Fruit fly (Drosophila melanogaster) whole organism, embryonic: ENCODE measurements around the gene ninaC.

ENCODE experiments used
- Blimp-1 ChIP-seq: fragments of 200-800 bp; sonication (Bioruptor generic); optimal IDR thresholded peaks from 3 replicates; lab custom pipeline; 2018; ENCODE audit warnings: missing biosample characterization, missing genetic modification characterization, mild to moderate bottlenecking, moderate library complexity, missing genetic modification reagents
- CG10462 ChIP-seq: fragments of 200-800 bp; sonication (Bioruptor generic); optimal IDR thresholded peaks from 2 replicates; lab custom pipeline; 2016; ENCODE audit warnings: missing biosample characterization, missing genetic modification characterization
- CG10543 ChIP-seq: fragments of 200-800 bp; sonication (Bioruptor generic); optimal IDR thresholded peaks from 3 replicates; lab custom pipeline; 2017; ENCODE audit warnings: missing biosample characterization, mild to moderate bottlenecking, missing genetic modification characterization, moderate library complexity
- CG11560 ChIP-seq: fragments of 200-800 bp; sonication (Bioruptor generic); IDR thresholded peaks from 3 replicates; pipeline ENCODE4 v1.3.6; 2022; ENCODE audit warnings: missing biosample characterization, missing genetic modification characterization
- CG12104 ChIP-seq: fragments of 200-800 bp; sonication (Bioruptor generic); optimal IDR thresholded peaks from 3 replicates; lab custom pipeline; 2016; ENCODE audit warnings: missing biosample characterization, missing genetic modification characterization
- CG12659 ChIP-seq: fragments of 200-800 bp; sonication (Bioruptor generic); optimal IDR thresholded peaks from 3 replicates; lab custom pipeline; 2017; ENCODE audit warnings: mild to moderate bottlenecking, missing biosample characterization, missing genetic modification reagents, missing genetic modification characterization
- CG13296 ChIP-seq: fragments of 200-800 bp; sonication (Bioruptor generic); optimal IDR thresholded peaks from 3 replicates; lab custom pipeline; 2018; ENCODE audit warnings: missing biosample characterization, mild to moderate bottlenecking, missing genetic modification characterization
- CG13894 ChIP-seq: fragments of 200-800 bp; sonication (Bioruptor generic); optimal IDR thresholded peaks from 3 replicates; lab custom pipeline; 2018; ENCODE audit warnings: missing biosample characterization, mild to moderate bottlenecking, missing genetic modification characterization, moderate library complexity
- CG15601 ChIP-seq: fragments of 200-800 bp; sonication (Bioruptor generic); optimal IDR thresholded peaks from 3 replicates; lab custom pipeline; 2019; ENCODE audit warnings: missing biosample characterization, mild to moderate bottlenecking, missing genetic modification characterization, moderate library complexity
- CG1602 ChIP-seq: fragments of 200-800 bp; sonication (Bioruptor generic); optimal IDR thresholded peaks from 3 replicates; lab custom pipeline; 2016; ENCODE audit warnings: missing biosample characterization, missing genetic modification characterization
- CG1647 ChIP-seq: fragments of 200-800 bp; sonication (Bioruptor generic); optimal IDR thresholded peaks from 3 replicates; lab custom pipeline; 2016; ENCODE audit warnings: missing biosample characterization, missing genetic modification characterization
- CG2129 ChIP-seq: fragments of 200-800 bp; sonication (Bioruptor generic); IDR thresholded peaks from 2 replicates; pipeline ENCODE4 v1.3.6; 2022; ENCODE audit warnings: missing biosample characterization, missing genetic modification characterization; ENCODE audit not compliant: partially characterized antibody
- CG2875 ChIP-seq: fragments of 200-800 bp; sonication (Bioruptor generic); optimal IDR thresholded peaks from 2 replicates; lab custom pipeline; 2017; ENCODE audit warnings: missing biosample characterization, mild to moderate bottlenecking, missing genetic modification characterization, missing genetic modification reagents
- CG2889 ChIP-seq: fragments of 200-800 bp; sonication (Bioruptor generic); IDR thresholded peaks from 3 replicates; pipeline ENCODE4 v1.3.6; 2022; ENCODE audit warnings: missing biosample characterization, missing genetic modification characterization
- CG3847 ChIP-seq: fragments of 200-800 bp; sonication (Bioruptor generic); IDR thresholded peaks from 2 replicates; pipeline ENCODE4 v1.3.6; 2022; ENCODE audit warnings: missing biosample characterization, missing genetic modification characterization
- CG4404 ChIP-seq: fragments of 200-800 bp; sonication (Bioruptor generic); IDR thresholded peaks from 2 replicates; pipeline ENCODE4 v1.3.6; 2022; ENCODE audit warnings: missing biosample characterization, missing genetic modification characterization
- CG4820 ChIP-seq: fragments of 200-800 bp; sonication (Bioruptor generic); optimal IDR thresholded peaks from 3 replicates; lab custom pipeline; 2016; ENCODE audit warnings: missing biosample characterization, missing genetic modification characterization
- CG8924 ChIP-seq: fragments of 200-800 bp; optimal IDR thresholded peaks from 3 replicates; lab custom pipeline; 2019; ENCODE audit warnings: missing biosample characterization, mild to moderate bottlenecking, missing genetic modification characterization, moderate library complexity
- CG9609 ChIP-seq: fragments of 200-800 bp; sonication (Bioruptor generic); optimal IDR thresholded peaks from 3 replicates; lab custom pipeline; 2016; ENCODE audit warnings: missing biosample characterization, missing genetic modification characterization
- Camta ChIP-seq: fragments of 200-800 bp; sonication (Bioruptor generic); optimal IDR thresholded peaks from 2 replicates; lab custom pipeline; 2016; ENCODE audit warnings: missing biosample characterization, missing genetic modification characterization
- Chrac-16 ChIP-seq: fragments of 200-800 bp; sonication (Bioruptor generic); optimal IDR thresholded peaks from 3 replicates; lab custom pipeline; 2016; ENCODE audit warnings: missing biosample characterization, missing genetic modification characterization
- D19A ChIP-seq: fragments of 200-800 bp; optimal IDR thresholded peaks from 3 replicates; lab custom pipeline; 2019; ENCODE audit warnings: missing biosample characterization, mild to moderate bottlenecking, missing genetic modification characterization, moderate library complexity
- Dbx ChIP-seq: fragments of 200-800 bp; sonication (Bioruptor generic); IDR thresholded peaks from 3 replicates; pipeline ENCODE4 v1.3.6; 2022; ENCODE audit warnings: missing biosample characterization, missing genetic modification characterization
- Doc2 ChIP-seq: fragments of 200-800 bp; sonication (Bioruptor generic); IDR thresholded peaks from 2 replicates; pipeline ENCODE4 v1.3.6; 2022; ENCODE audit warnings: missing biosample characterization, missing genetic modification characterization
- E2f2 ChIP-seq: fragments of 200-800 bp; sonication (Bioruptor generic); IDR thresholded peaks from 2 replicates; pipeline ENCODE4 v1.3.6; 2022; ENCODE audit warnings: missing biosample characterization, missing genetic modification characterization
- Hand ChIP-seq: fragments of 200-800 bp; sonication (Bioruptor generic); optimal IDR thresholded peaks from 2 replicates; lab custom pipeline; 2017; ENCODE audit warnings: mild to moderate bottlenecking, missing biosample characterization, missing genetic modification reagents, missing genetic modification characterization
- Sry-β ChIP-seq: fragments of 200-800 bp; sonication (Bioruptor generic); optimal IDR thresholded peaks from 2 replicates; lab custom pipeline; 2018; ENCODE audit warnings: missing biosample characterization, mild to moderate bottlenecking, missing genetic modification characterization, moderate library complexity
- ara ChIP-seq: fragments of 200-800 bp; sonication (Bioruptor generic); IDR thresholded peaks from 2 replicates; pipeline ENCODE4 v1.3.6; 2022; ENCODE audit warnings: missing biosample characterization, missing genetic modification characterization
- btn ChIP-seq: fragments of 200-800 bp; sonication (Bioruptor generic); optimal IDR thresholded peaks from 2 replicates; lab custom pipeline; 2016; ENCODE audit warnings: missing biosample characterization, missing genetic modification characterization
- ci ChIP-seq: fragments of 200-800 bp; sonication (Bioruptor generic); IDR thresholded peaks from 3 replicates; pipeline ENCODE4 v1.3.6; 2022; ENCODE audit warnings: missing biosample characterization, missing genetic modification characterization
- danr ChIP-seq: fragments of 200-800 bp; sonication (Bioruptor generic); IDR thresholded peaks from 2 replicates; pipeline ENCODE4 v1.3.6; 2022; ENCODE audit warnings: missing biosample characterization, missing genetic modification characterization
- dati ChIP-seq: fragments of 200-800 bp; sonication (Bioruptor generic); IDR thresholded peaks from 2 replicates; pipeline ENCODE4 v1.3.6; 2022; ENCODE audit warnings: missing biosample characterization, missing genetic modification characterization
- disco-r ChIP-seq: fragments of 200-800 bp; sonication (Bioruptor generic); optimal IDR thresholded peaks from 2 replicates; lab custom pipeline; 2016; ENCODE audit warnings: missing biosample characterization, missing genetic modification characterization
- dm ChIP-seq: fragments of 200-800 bp; sonication (Bioruptor generic); optimal IDR thresholded peaks from 3 replicates; lab custom pipeline; 2016; ENCODE audit warnings: missing biosample characterization, missing genetic modification characterization
- emc ChIP-seq: fragments of 200-800 bp; sonication (Bioruptor generic); optimal IDR thresholded peaks from 2 replicates; lab custom pipeline; 2016; ENCODE audit warnings: missing biosample characterization, missing genetic modification characterization
- fd102C ChIP-seq: fragments of 200-800 bp; sonication (Bioruptor generic); optimal IDR thresholded peaks from 2 replicates; lab custom pipeline; 2018; ENCODE audit warnings: missing biosample characterization, mild to moderate bottlenecking, missing genetic modification characterization, moderate library complexity
- hb ChIP-seq: fragments of 200-800 bp; sonication (Bioruptor generic); IDR thresholded peaks from 3 replicates; pipeline ENCODE4 v1.3.6; 2022; ENCODE audit warnings: missing biosample characterization, missing genetic modification characterization; ENCODE audit not compliant: partially characterized antibody
- jigr1 ChIP-seq: fragments of 200-800 bp; sonication (Bioruptor generic); IDR thresholded peaks from 3 replicates; pipeline ENCODE4 v1.3.6; 2022; ENCODE audit warnings: missing biosample characterization, missing genetic modification characterization
- jing ChIP-seq: fragments of 200-800 bp; sonication (Bioruptor generic); optimal IDR thresholded peaks from 2 replicates; lab custom pipeline; 2018; ENCODE audit warnings: missing biosample characterization, mild to moderate bottlenecking, missing genetic modification characterization
- kni ChIP-seq: fragments of 200-800 bp; sonication (Bioruptor generic); optimal IDR thresholded peaks from 3 replicates; lab custom pipeline; 2017; ENCODE audit warnings: mild to moderate bottlenecking, missing biosample characterization, missing genetic modification reagents, missing genetic modification characterization
- mirr ChIP-seq: fragments of 200-800 bp; sonication (Bioruptor generic); optimal IDR thresholded peaks from 3 replicates; lab custom pipeline; 2018; ENCODE audit warnings: missing biosample characterization, mild to moderate bottlenecking, missing genetic modification characterization
- mld ChIP-seq: fragments of 200-800 bp; sonication (Bioruptor generic); IDR thresholded peaks from 3 replicates; pipeline ENCODE4 v1.3.6; 2022; ENCODE audit warnings: missing biosample characterization, missing genetic modification characterization; ENCODE audit not compliant: partially characterized antibody
- nmo ChIP-seq: fragments of 200-800 bp; sonication (Bioruptor generic); optimal IDR thresholded peaks from 2 replicates; lab custom pipeline; 2018; ENCODE audit warnings: missing biosample characterization, mild to moderate bottlenecking, missing genetic modification characterization, moderate library complexity
- oc ChIP-seq: fragments of 200-800 bp; sonication (Bioruptor generic); optimal IDR thresholded peaks from 2 replicates; lab custom pipeline; 2018; ENCODE audit warnings: missing biosample characterization, mild to moderate bottlenecking, missing genetic modification characterization, moderate library complexity
- sisA ChIP-seq: fragments of 200-800 bp; sonication (Bioruptor generic); IDR thresholded peaks from 2 replicates; pipeline ENCODE4 v1.3.6; 2022; ENCODE audit warnings: missing biosample characterization, missing genetic modification characterization
- ttk ChIP-seq: fragments of 200-800 bp; sonication (Bioruptor generic); IDR thresholded peaks from 2 replicates; pipeline ENCODE4 v2.1.2; 2022; ENCODE audit warnings: missing biosample characterization, missing genetic modification characterization
- usp ChIP-seq: fragments of >200 bp; optimal IDR thresholded peaks from 2 replicates; lab custom pipeline; 2017; ENCODE audit warnings: missing biosample characterization, missing genetic modification characterization
- wdn ChIP-seq: fragments of 200-800 bp; sonication (Bioruptor generic); IDR thresholded peaks from 2 replicates; pipeline ENCODE4 v1.3.6; 2022; ENCODE audit warnings: missing biosample characterization, missing genetic modification characterization
- zen2 ChIP-seq: fragments of 200-800 bp; sonication (Bioruptor generic); IDR thresholded peaks from 3 replicates; pipeline ENCODE4 v1.3.6; 2022; ENCODE audit warnings: missing biosample characterization, missing genetic modification characterization; ENCODE audit not compliant: partially characterized antibody
- zf30C ChIP-seq: fragments of 200-800 bp; sonication (Bioruptor generic); optimal IDR thresholded peaks from 3 replicates; lab custom pipeline; 2018; ENCODE audit warnings: missing biosample characterization, mild to moderate bottlenecking, missing genetic modification characterization

Gene ninaC

dm6 chr2L:7426326-7427066 is 49.0 kb downstream of the ninaC start, which contains the start of gene muc (continued):
- no peak for TF ChIP-seq zen2 (GFP tag; lab: Robert Waterston, UW)
- TF ChIP-seq dm (GFP tag; lab: Kevin White, UChicago), result no peak
- no peak for TF ChIP-seq CG2875 (GFP tag; lab: Kevin White, UChicago)
- TF ChIP-seq CG13894 (tag; lab: Kevin White, UChicago), result peak; percentile 63
- peak; percentile 31 for TF ChIP-seq CG1602
- TF ChIP-seq oc, result no peak
- peak; percentile 21 for TF ChIP-seq Blimp-1 (GFP tag; lab: Kevin White, UChicago)
- TF ChIP-seq mirr (GFP tag; lab: Kevin White, UChicago), result no peak
- TF ChIP-seq btn (GFP tag; lab: Kevin White, UChicago), result no peak
- no peak for TF ChIP-seq CG10462
- no peak for TF ChIP-seq jing (GFP tag; lab: Kevin White, UChicago)
- TF ChIP-seq CG11560 (tag; lab: Robert Waterston, UW), result no peak
- peak; percentile 20 for TF ChIP-seq CG4820 (GFP tag; lab: Kevin White, UChicago)
- TF ChIP-seq Sry-β, result peak; percentile 53
- no peak for TF ChIP-seq CG2889
- TF ChIP-seq jigr1, result no peak
- peak; percentile 29 for TF ChIP-seq Camta (GFP tag; lab: Kevin White, UChicago)
- TF ChIP-seq CG12104, result peak; percentile 30
- TF ChIP-seq CG3847, result peak; percentile 48; the same call in 1 of the 2 replicates
- TF ChIP-seq nmo (GFP tag; lab: Kevin White, UChicago), result peak; percentile 65
- TF ChIP-seq sisA (GFP tag; lab: Robert Waterston, UW), result 0 out of 2 replicates have a peak, but pooled peaks have one; percentile 28
- peak; percentile 56 for TF ChIP-seq CG2129 (GFP tag; lab: Robert Waterston, UW)
- TF ChIP-seq Doc2 (GFP tag; lab: Robert Waterston, UW), result no peak
- no peak for TF ChIP-seq dati (GFP tag; lab: Robert Waterston, UW)
- TF ChIP-seq hb (GFP tag; lab: Robert Waterston, UW), result peak; percentile 22; the same call in 1 of the 3 replicates
- no peak for TF ChIP-seq ttk
- peak; percentile 77 for TF ChIP-seq CG12659 (GFP tag; lab: Kevin White, UChicago)
- TF ChIP-seq CG15601 (tag; lab: Kevin White, UChicago), result peak; percentile 33
- peak; percentile 60 for TF ChIP-seq E2f2 (GFP tag; lab: Robert Waterston, UW)
- TF ChIP-seq CG1647, result no peak
- TF ChIP-seq Chrac-16 (GFP tag; lab: Kevin White, UChicago), result peak; percentile 43
- TF ChIP-seq CG4404, result no peak
- TF ChIP-seq usp (GFP tag; lab: Kevin White, UChicago), result no peak
- TF ChIP-seq CG10543, result peak; percentile 8
- TF ChIP-seq ci (GFP tag; lab: Robert Waterston, UW), result 0 out of 3 replicates have a peak, but pooled peaks have one; percentile 29
- TF ChIP-seq CG9609 (GFP tag; lab: Kevin White, UChicago), result peak; percentile 38
- peak; percentile 63 for TF ChIP-seq D19A (tag; lab: Kevin White, UChicago)
- TF ChIP-seq kni (GFP tag; lab: Kevin White, UChicago), result no peak
- no peak for TF ChIP-seq zf30C
- TF ChIP-seq fd102C, result no peak
- TF ChIP-seq danr (GFP tag; lab: Robert Waterston, UW), result no peak
- no peak for TF ChIP-seq ara (GFP tag; lab: Robert Waterston, UW)
- peak; percentile 41 for TF ChIP-seq CG8924
- TF ChIP-seq CG13296 (GFP tag; lab: Kevin White, UChicago), result peak; percentile 26
- TF ChIP-seq Dbx, result no peak
- TF ChIP-seq emc, result no peak
- TF ChIP-seq Hand (GFP tag; lab: Kevin White, UChicago), result no peak
- TF ChIP-seq disco-r (GFP tag; lab: Kevin White, UChicago), result no peak
- TF ChIP-seq wdn (GFP tag; lab: Robert Waterston, UW), result no peak
- TF ChIP-seq mld, result peak; percentile 44; the same call in 1 of the 3 replicates
